Worm (Caenorhabditis elegans): ENCODE data around the gene nspb-1.

ce11 chrIV:6602376-6602775, 11.5 kb upstream of the nspb-1 start, which contains the start of gene F15B10.3:
- TF ChIP-seq blmp-1 (tag; optimal IDR thresholded peaks at IDR 0.05) (no peak), unc-39 (tag; optimal IDR thresholded peaks at IDR 0.05) (no peak), tbx-8 (GFP tag; optimal IDR thresholded peaks at IDR 0.05) (no peak), nhr-2 (tag; optimal IDR thresholded peaks at IDR 0.05) (no peak), unc-62 (GFP tag; optimal IDR thresholded peaks at IDR 0.05) (no peak), mep-1 (tag; optimal IDR thresholded peaks at IDR 0.05) (no peak), elt-1 (tag; optimal IDR thresholded peaks at IDR 0.05; ENCODE audit: borderline replicate concordance, insufficient read depth) (no peak), snpc-4 (tag; optimal IDR thresholded peaks at IDR 0.05) (no peak), elt-3 (tag; optimal IDR thresholded peaks at IDR 0.05) (no peak)

Measured in whole organism, mixed stage, embryonic.